Worm (Caenorhabditis elegans) whole organism, L4 larva: ENCODE results near the gene selt-1.1.

Source experiments
- ceh-20 ChIP-seq: fragments of 200-800 bp; sonication (Bioruptor generic); IDR thresholded peaks from 2 replicates; pipeline ENCODE4 v1.3.6; 2022; ENCODE audit warnings: missing genetic modification reagents, missing genetic modification characterization, missing compliant biosample characterization
- hmg-1.1 ChIP-seq: fragments of 200-800 bp; sonication (Bioruptor generic); IDR thresholded peaks from 2 replicates; pipeline ENCODE4 v1.3.6; 2022; ENCODE audit warnings: missing genetic modification reagents, missing genetic modification characterization, missing compliant biosample characterization
- lin-15B ChIP-seq: fragments of 150-350 bp; sonication (generic microtip); optimal IDR thresholded peaks from 3 replicates; lab custom pipeline; 2014; ENCODE audit warnings: missing biosample characterization, missing genetic modification characterization

DNA sequence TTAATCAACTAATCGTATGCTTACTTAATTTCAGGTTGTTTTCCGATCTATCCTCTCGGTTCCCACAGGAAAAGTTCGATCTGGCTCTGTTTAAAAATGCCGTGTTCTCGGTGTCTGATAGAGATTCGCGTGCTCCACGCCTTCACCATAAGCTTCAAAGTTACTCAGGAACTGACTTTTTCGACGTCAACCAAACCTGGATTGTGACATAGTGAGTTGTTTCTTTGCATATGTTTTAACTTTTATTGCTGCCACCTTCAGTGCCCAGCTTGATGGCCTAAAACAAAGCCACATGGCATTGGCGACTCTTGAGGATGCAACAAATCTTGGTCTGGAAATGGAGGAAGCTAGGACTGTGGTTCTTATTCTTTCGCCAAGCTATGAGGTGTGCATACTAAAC lies 39.6 kb upstream of the selt-1.1 start:
- no peak for TF ChIP-seq hmg-1.1 (GFP tag; lab: Robert Waterston, UW)
- no peak for TF ChIP-seq lin-15B (tag; lab: Kevin White, UChicago)
- TF ChIP-seq ceh-20 (GFP tag; lab: Robert Waterston, UW) = no peak
